Worm (Caenorhabditis elegans) whole organism, mixed stage, embryonic: Measurements from ENCODE around the gene dylt-2.

Experiments used
- M03D4.4 ChIP-seq: sonication (generic microtip); optimal IDR thresholded peaks from 2 replicates; lab custom pipeline; 2017; ENCODE audit warnings: mild to moderate bottlenecking, missing genetic modification characterization, missing compliant biosample characterization
- bed-3 ChIP-seq: fragments of 200-800 bp; sonication (Bioruptor generic); optimal IDR thresholded peaks from 3 replicates; lab custom pipeline; 2018; ENCODE audit warnings: mild to moderate bottlenecking, missing genetic modification characterization, moderate library complexity, missing compliant biosample characterization
- ceh-43 ChIP-seq: fragments of 200-800 bp; sonication (Bioruptor generic); optimal IDR thresholded peaks from 2 replicates; lab custom pipeline; 2018; ENCODE audit warnings: mild to moderate bottlenecking, missing genetic modification characterization, moderate library complexity, missing compliant biosample characterization
- ceh-83 ChIP-seq: fragments of 200-800 bp; sonication (Bioruptor generic); optimal IDR thresholded peaks from 2 replicates; lab custom pipeline; 2018; ENCODE audit warnings: mild to moderate bottlenecking, missing genetic modification characterization, missing compliant biosample characterization
- ces-1 ChIP-seq: fragments of 150-350 bp; optimal IDR thresholded peaks from 2 replicates; lab custom pipeline; 2014; ENCODE audit warnings: missing biosample characterization, missing genetic modification reagents, missing genetic modification characterization
- cnd-1 ChIP-seq: fragments of 200-800 bp; sonication (Bioruptor generic); optimal IDR thresholded peaks from 2 replicates; lab custom pipeline; 2018; ENCODE audit warnings: mild to moderate bottlenecking, missing genetic modification characterization, missing compliant biosample characterization
- drap-1 ChIP-seq: fragments of 200-800 bp; sonication (Bioruptor generic); optimal IDR thresholded peaks from 3 replicates; lab custom pipeline; 2018; ENCODE audit warnings: mild to moderate bottlenecking, missing genetic modification characterization, missing compliant biosample characterization
- elt-3 ChIP-seq: fragments of 150-350 bp; optimal IDR thresholded peaks from 2 replicates; lab custom pipeline; 2014; ENCODE audit warnings: missing biosample characterization, missing genetic modification characterization
- flh-1 ChIP-seq: fragments of 200-800 bp; sonication (Bioruptor generic); optimal IDR thresholded peaks from 2 replicates; lab custom pipeline; 2018; ENCODE audit warnings: mild to moderate bottlenecking, missing genetic modification characterization, moderate library complexity, missing compliant biosample characterization
- ham-2 ChIP-seq: fragments of 200-800 bp; sonication (Bioruptor generic); optimal IDR thresholded peaks from 2 replicates; lab custom pipeline; 2018; ENCODE audit warnings: mild to moderate bottlenecking, missing genetic modification characterization, missing compliant biosample characterization
- hlh-1 ChIP-seq: fragments of 150-350 bp; optimal IDR thresholded peaks from 2 replicates; lab custom pipeline; 2014; ENCODE audit warnings: missing biosample characterization, missing genetic modification reagents, missing genetic modification characterization
- lin-13 ChIP-seq: fragments of 150-350 bp; optimal IDR thresholded peaks from 2 replicates; lab custom pipeline; 2014; ENCODE audit warnings: missing biosample characterization, missing genetic modification characterization
- lin-32 ChIP-seq: fragments of 200-800 bp; sonication (Bioruptor generic); optimal IDR thresholded peaks from 2 replicates; lab custom pipeline; 2018; ENCODE audit warnings: mild to moderate bottlenecking, missing genetic modification characterization, missing compliant biosample characterization
- mab-5 ChIP-seq: fragments of 150-350 bp; optimal IDR thresholded peaks from 2 replicates; lab custom pipeline; 2014; ENCODE audit warnings: missing biosample characterization, missing genetic modification characterization
- mep-1 ChIP-seq: fragments of 150-350 bp; optimal IDR thresholded peaks from 2 replicates; lab custom pipeline; 2017; ENCODE audit warnings: missing biosample characterization, missing genetic modification reagents, missing genetic modification characterization, inconsistent platforms
- nhr-12 ChIP-seq: fragments of 150-350 bp; optimal IDR thresholded peaks from 2 replicates; lab custom pipeline; 2014; ENCODE audit warnings: missing biosample characterization, missing genetic modification characterization
- nhr-2 ChIP-seq: fragments of 150-350 bp; optimal IDR thresholded peaks from 2 replicates; lab custom pipeline; 2014; ENCODE audit warnings: missing biosample characterization, missing genetic modification characterization
- nhr-237 ChIP-seq: fragments of 150-350 bp; optimal IDR thresholded peaks from 2 replicates; lab custom pipeline; 2014; ENCODE audit warnings: missing biosample characterization, missing genetic modification characterization
- nhr-76 ChIP-seq: sonication (generic microtip); optimal IDR thresholded peaks from 2 replicates; lab custom pipeline; 2017; ENCODE audit warnings: missing biosample characterization, missing genetic modification characterization
- sem-2 ChIP-seq: fragments of 200-800 bp; sonication (Bioruptor generic); optimal IDR thresholded peaks from 2 replicates; lab custom pipeline; 2018; ENCODE audit warnings: mild to moderate bottlenecking, missing genetic modification characterization, missing compliant biosample characterization
- snpc-4 ChIP-seq: fragments of 150-350 bp; optimal IDR thresholded peaks from 2 replicates; lab custom pipeline; 2014; ENCODE audit warnings: missing biosample characterization, missing genetic modification characterization
- sptf-1 ChIP-seq: sonication (generic microtip); optimal IDR thresholded peaks from 2 replicates; lab custom pipeline; 2017; ENCODE audit warnings: mild to moderate bottlenecking, missing genetic modification characterization, moderate library complexity, missing compliant biosample characterization
- unc-120 ChIP-seq: sonication (generic microtip); optimal IDR thresholded peaks from 2 replicates; lab custom pipeline; 2017; ENCODE audit warnings: missing genetic modification characterization, missing compliant biosample characterization; ENCODE audit not compliant: poor library complexity, severe bottlenecking
- unc-39 ChIP-seq: fragments of 150-350 bp; optimal IDR thresholded peaks from 2 replicates; lab custom pipeline; 2014; ENCODE audit warnings: missing biosample characterization, missing genetic modification characterization
- zip-8 ChIP-seq: fragments of 150-350 bp; optimal IDR thresholded peaks from 2 replicates; lab custom pipeline; 2014; ENCODE audit warnings: missing biosample characterization, missing genetic modification characterization
- ztf-11 ChIP-seq: fragments of 150-350 bp; optimal IDR thresholded peaks from 2 replicates; lab custom pipeline; 2014; ENCODE audit warnings: missing biosample characterization, missing genetic modification characterization

Gene dylt-2

DNA sequence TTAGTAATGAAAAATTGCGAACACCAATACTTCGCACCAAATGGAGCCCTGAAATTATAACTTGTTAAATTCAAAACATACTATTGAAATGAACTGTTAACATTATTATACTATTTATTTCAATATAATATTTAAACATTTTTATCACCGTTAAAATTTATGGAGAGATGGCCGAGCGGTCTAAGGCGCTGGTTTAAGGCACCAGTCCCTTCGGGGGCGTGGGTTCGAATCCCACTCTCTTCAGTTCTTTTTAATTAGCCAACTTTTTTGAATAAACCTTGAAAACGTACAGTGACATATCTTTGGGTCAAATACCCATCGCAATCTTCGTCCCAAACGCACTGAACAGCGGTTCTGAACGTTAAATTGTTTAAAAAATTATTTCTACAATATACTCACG lies 570 bp downstream of the dylt-2 start:
- TF ChIP-seq nhr-76 (tag; lab: Kevin White, UChicago) = no peak
- no peak for TF ChIP-seq mab-5
- no peak for TF ChIP-seq drap-1
- no peak for TF ChIP-seq cnd-1 (tag; lab: Kevin White, UChicago)
- TF ChIP-seq ham-2 = no peak
- no peak for TF ChIP-seq mep-1 (tag; lab: Kevin White, UChicago)
- no peak for TF ChIP-seq nhr-2
- TF ChIP-seq nhr-237 (tag; lab: Kevin White, UChicago) = no peak
- no peak for TF ChIP-seq nhr-12 (tag; lab: Kevin White, UChicago)
- no peak for TF ChIP-seq sptf-1 (tag; lab: Kevin White, UChicago)
- no peak for TF ChIP-seq zip-8 (tag; lab: Kevin White, UChicago)
- no peak for TF ChIP-seq bed-3 (GFP tag; lab: Kevin White, UChicago)

DNA sequence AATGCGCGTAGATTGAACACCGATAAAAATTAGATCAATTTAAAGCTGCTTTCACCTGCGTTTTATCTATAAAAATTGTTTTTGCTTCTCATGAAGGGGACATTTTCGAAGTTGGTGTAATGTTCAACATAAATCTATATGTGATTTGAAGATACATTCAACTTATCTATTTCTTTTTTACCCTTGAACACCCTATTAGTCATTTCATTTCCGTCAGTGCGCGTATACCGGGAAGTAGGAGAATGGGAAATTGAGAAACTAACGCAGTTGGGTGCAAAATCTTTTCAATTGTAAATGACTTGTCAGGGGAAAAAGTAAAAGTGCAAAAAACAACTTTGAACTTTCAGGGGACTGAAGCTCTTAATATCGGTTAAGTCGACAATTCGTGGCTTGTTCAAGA lies 5.0 kb downstream of the dylt-2 start:
- TF ChIP-seq unc-120 (tag; lab: Kevin White, UChicago) (no peak), nhr-2 (no peak), nhr-76 (tag; lab: Kevin White, UChicago) (no peak), flh-1 (GFP tag; lab: Kevin White, UChicago) (no peak), hlh-1 (tag; lab: Kevin White, UChicago) (no peak), mep-1 (tag; lab: Kevin White, UChicago) (no peak), nhr-237 (tag; lab: Kevin White, UChicago) (no peak), snpc-4 (tag; lab: Kevin White, UChicago) (no peak)

DNA sequence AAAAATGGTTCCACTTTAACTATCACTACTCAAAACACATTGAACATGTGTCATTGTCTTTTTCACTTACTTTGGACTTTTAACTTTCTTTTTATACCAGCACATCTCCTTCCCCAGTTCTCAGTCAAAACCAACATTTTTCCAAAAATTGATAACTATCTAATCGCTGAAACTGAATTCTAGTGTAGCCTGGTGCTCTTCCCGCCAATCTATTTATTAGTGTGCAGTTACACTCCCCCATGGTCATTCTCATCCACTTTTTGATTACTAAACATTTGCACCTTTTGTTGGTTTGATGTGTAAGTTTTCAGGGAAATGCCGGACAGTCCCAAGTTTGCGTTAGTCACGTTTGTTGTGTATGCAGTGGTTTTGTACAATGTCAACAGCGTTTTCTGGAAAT lies 5.7 kb downstream of the dylt-2 start:
- TF ChIP-seq M03D4.4 (tag; lab: Kevin White, UChicago) = no peak
- TF ChIP-seq nhr-12 (tag; lab: Kevin White, UChicago) = no peak
- TF ChIP-seq unc-39 (tag; lab: Kevin White, UChicago) = no peak
- no peak for TF ChIP-seq ham-2
- no peak for TF ChIP-seq unc-120 (tag; lab: Kevin White, UChicago)
- no peak for TF ChIP-seq mab-5
- no peak for TF ChIP-seq lin-32 (GFP tag; lab: Kevin White, UChicago)
- no peak for TF ChIP-seq nhr-237 (tag; lab: Kevin White, UChicago)
- TF ChIP-seq ceh-43 = no peak
- no peak for TF ChIP-seq ceh-83 (GFP tag; lab: Kevin White, UChicago)
- no peak for TF ChIP-seq lin-13 (tag; lab: Kevin White, UChicago)
- TF ChIP-seq elt-3 (tag; lab: Kevin White, UChicago) = no peak
- no peak for TF ChIP-seq ztf-11 (tag; lab: Kevin White, UChicago)

DNA sequence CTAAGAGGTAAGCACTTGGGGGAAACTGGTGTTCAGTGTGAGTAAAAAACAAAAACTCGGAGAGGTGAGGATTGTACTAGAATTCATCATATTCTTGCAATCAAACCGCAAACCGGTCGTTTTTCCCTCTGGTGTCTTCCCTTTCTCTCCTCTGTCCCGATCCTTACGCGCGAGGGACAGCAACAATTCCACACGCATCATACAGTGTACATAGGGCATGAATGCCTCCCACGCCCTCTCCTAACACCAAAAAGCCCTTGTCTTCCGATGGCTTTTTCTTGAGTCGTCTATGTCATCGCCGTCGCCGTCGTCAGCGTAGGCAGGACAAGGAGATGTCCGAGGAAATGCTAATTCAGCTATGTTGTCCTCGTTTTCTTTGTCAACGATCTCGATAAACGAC lies 6.5 kb downstream of the dylt-2 start:
- TF ChIP-seq bed-3 (GFP tag; lab: Kevin White, UChicago) (no peak), ham-2 (peak; percentile 58)

DNA sequence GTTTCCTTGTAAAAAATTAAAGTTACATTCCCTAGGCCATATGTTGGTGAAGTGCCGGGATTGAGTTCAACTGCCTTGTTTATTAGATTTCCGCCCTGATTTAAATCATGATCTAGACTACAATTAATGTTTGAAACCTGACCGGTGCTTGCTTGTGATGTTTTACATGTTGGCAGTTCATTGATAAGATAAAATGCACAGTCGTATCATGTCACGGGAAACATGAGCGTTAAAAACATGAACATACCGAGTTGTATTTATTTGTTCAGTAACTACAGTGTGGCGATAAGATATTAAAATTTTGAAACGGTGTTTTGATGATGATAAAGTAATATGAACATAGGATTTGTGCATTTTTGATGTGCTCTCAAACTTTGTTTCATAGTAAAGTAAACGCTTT lies 7.6 kb downstream of the dylt-2 start:
- no peak for TF ChIP-seq nhr-12 (tag; lab: Kevin White, UChicago)

DNA sequence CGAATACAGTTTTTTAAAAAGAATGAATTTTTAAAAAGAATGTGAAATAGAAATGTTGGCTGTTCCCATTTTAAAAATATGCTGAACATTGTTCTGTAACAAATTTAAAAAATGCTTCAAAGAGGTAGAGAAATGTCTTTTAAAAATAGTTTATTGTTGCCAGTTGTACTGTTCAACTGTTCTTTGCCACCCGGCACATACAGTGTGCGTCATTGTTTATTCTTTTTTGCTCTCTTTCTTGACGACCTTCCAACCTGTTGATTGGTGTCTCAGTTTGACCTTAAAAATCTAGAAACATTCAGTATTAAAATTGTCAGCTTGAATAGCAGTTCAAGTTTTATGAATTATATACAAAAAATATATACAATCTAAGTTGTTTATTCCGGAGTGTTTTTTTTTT lies 8.3 kb downstream of the dylt-2 start:
- no peak for TF ChIP-seq ces-1
- TF ChIP-seq lin-32 (GFP tag; lab: Kevin White, UChicago) = no peak
- TF ChIP-seq, all 35 proteins: peak for 0

DNA sequence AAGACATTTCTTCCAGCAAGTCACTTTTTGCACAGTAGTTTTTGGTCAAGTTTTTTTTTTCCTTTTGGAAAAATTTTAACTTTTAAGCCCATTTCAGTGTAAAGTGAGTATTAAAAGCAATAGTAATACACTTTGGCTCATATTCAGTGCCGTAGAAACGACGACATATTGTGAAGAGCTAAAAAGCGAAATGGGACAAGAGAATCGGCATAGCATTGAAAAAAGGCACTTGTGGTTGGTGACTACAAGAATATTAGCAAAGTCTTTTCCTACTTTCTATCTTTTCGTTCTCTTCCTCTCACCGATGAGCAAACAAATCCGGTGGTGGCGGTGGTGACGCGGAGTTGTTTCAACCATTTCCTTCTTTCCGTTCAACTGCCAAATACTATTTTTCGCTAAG lies 9.1 kb downstream of the dylt-2 start, which contains the start of gene acs-22:
Gene acs-22, plus strand, starts transcription at position 301 of the 400 bp plus-strand sequence.
- TF ChIP-seq lin-32 (GFP tag; lab: Kevin White, UChicago) (no peak), sptf-1 (tag; lab: Kevin White, UChicago) (no peak), elt-3 (tag; lab: Kevin White, UChicago) (no peak), zip-8 (tag; lab: Kevin White, UChicago) (no peak), nhr-237 (tag; lab: Kevin White, UChicago) (no peak), unc-120 (tag; lab: Kevin White, UChicago) (no peak), sem-2 (GFP tag; lab: Kevin White, UChicago) (no peak), lin-13 (tag; lab: Kevin White, UChicago) (no peak)
